Worm (Caenorhabditis elegans): ENCODE data around the gene ZK1290.13.

The ZK1290.13 gene

ce11 chrII:7545364-7545763 is 10.6 kb downstream of the ZK1290.13 start (continued):
- TF ChIP-seq set-16 (GFP tag; IDR thresholded peaks at IDR 0.05) (no peak), cey-2 (tag; optimal IDR thresholded peaks at IDR 0.05; ENCODE audit: borderline replicate concordance, insufficient read depth) (no peak), vab-7 (GFP tag; IDR thresholded peaks at IDR 0.05) (no peak), mdl-1 (tag; optimal IDR thresholded peaks at IDR 0.05) (peak in 1 of 2 experiments; percentile 29), R02D3.7 (tag; optimal IDR thresholded peaks at IDR 0.05) (no peak), F49E8.2 (tag; optimal IDR thresholded peaks at IDR 0.05; ENCODE audit: borderline replicate concordance) (no peak), ama-1 (optimal IDR thresholded peaks at IDR 0.05) (peak; percentile 69)

DNA sequence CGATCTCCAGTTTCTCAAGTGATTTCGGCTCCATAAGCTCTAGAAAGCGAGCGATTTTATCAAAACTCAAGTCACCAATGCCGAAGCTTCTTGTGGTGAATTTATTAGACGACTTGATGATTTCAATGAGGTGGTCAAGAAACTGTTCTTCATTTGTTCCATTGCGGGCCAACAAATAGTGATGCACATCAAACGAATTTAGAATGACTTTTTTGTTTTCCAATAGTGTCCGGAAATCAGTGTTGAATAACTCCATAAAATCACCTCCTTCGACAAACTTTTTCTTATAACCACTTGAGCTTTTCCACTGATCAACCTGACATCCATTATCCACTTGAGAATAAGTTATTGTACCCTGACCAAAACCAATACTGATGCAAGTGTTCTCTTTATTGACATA is 12.5 kb downstream of the ZK1290.13 start:
- TF ChIP-seq nhr-77 (tag; optimal IDR thresholded peaks at IDR 0.05) = no peak
- TF ChIP-seq zfp-3 (GFP tag; conservative IDR thresholded peaks at IDR 0.05) = no peak
- TF ChIP-seq unc-62 (GFP tag; optimal IDR thresholded peaks at IDR 0.05 in 1 of 2) = peak in 1 of 2 experiments; percentile 96
- no peak for TF ChIP-seq unc-62 (tag; optimal IDR thresholded peaks at IDR 0.05)
- no peak for TF ChIP-seq lim-7 (GFP tag; IDR thresholded peaks at IDR 0.05)
- no peak for TF ChIP-seq daf-8 (GFP tag; IDR thresholded peaks at IDR 0.05)
- no peak for TF ChIP-seq egl-43 (GFP tag; IDR thresholded peaks at IDR 0.05)
- no peak for TF ChIP-seq nhr-237 (tag; optimal IDR thresholded peaks at IDR 0.05)

DNA sequence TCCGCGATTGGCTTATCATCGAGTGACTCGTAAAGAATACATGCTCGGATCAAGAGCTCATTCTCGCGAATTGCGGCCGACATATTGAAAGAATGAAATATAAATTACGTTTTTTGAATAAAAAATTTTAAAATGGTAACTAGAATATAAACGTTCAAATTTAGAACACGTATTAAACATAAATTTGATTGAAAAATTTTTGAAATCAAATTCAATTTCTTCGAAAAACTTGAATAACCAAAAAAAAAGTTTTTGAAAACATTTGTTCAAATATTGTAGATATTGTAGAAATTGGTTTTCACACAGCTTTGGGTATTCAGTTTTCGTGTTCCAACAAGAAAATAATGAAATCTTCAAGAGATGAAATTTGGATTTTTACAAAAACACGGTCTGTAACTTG is 13.2 kb downstream of the ZK1290.13 start, which contains the start of gene fbxa-224:
Gene fbxa-224 (minus strand): TSS at position 101 of the 400 bp plus-strand sequence.
- TF ChIP-seq dmd-8 (GFP tag; IDR thresholded peaks at IDR 0.05) (no peak), D1046.2 (GFP tag; IDR thresholded peaks at IDR 0.05) (no peak), Y48G9A.11 (GFP tag; IDR thresholded peaks at IDR 0.05) (no peak), ceh-62 (tag; optimal IDR thresholded peaks at IDR 0.05) (no peak), snpc-4 (tag; optimal IDR thresholded peaks at IDR 0.05) (no peak), tag-97 (GFP tag; IDR thresholded peaks at IDR 0.05) (no peak), mxl-2 (GFP tag; conservative IDR thresholded peaks at IDR 0.05) (no peak), aly-2 (tag; optimal IDR thresholded peaks at IDR 0.05) (no peak), unc-39 (tag; optimal IDR thresholded peaks at IDR 0.05) (no peak), lin-39 (tag; optimal IDR thresholded peaks at IDR 0.05) (no peak), lin-15B (tag; optimal IDR thresholded peaks at IDR 0.05) (no peak), ceh-28 (tag; optimal IDR thresholded peaks at IDR 0.05) (no peak), dmd-6 (GFP tag; IDR thresholded peaks at IDR 0.05) (no peak), lin-29 (GFP tag; IDR thresholded peaks at IDR 0.05) (no peak), mep-1 (tag; optimal IDR thresholded peaks at IDR 0.05) (no peak), nhr-237 (tag; optimal IDR thresholded peaks at IDR 0.05) (no peak), set-16 (GFP tag; IDR thresholded peaks at IDR 0.05) (no peak), madf-9 (GFP tag; conservative IDR thresholded peaks at IDR 0.05) (no peak)

DNA sequence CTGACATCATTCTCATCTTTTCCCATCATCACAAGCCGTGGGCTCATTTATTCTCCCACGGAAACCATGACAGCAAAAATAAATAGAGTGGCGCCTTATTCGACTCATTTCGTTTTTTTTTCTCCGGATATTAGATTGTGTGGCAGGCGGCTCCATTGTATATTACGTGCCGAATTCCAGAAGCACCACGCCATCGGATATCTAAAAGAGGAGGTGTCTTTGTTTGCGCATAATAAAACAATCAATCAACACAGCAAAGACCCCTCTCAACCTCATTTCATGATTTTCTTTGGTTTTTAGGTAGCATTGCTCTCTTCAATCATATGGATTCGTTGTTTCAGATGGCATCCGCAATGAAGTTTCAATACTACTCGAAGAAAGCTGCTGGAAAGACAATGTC is 14.2 kb downstream of the ZK1290.13 start, which contains the start of gene tph-1:
Gene tph-1 (plus strand): TSS at position 301 of the 400 bp plus-strand sequence.
- TF ChIP-seq dpl-1 (GFP tag; optimal IDR thresholded peaks at IDR 0.05) (no peak), pha-4 (GFP tag; IDR thresholded peaks at IDR 0.05) (no peak), pha-4 (tag; optimal IDR thresholded peaks at IDR 0.05) (no peak), ztf-7 (tag; optimal IDR thresholded peaks at IDR 0.05) (no peak), ceh-44 (GFP tag; IDR thresholded peaks at IDR 0.05) (no peak), ama-1 (optimal IDR thresholded peaks at IDR 0.05) (no peak), ceh-32 (tag; optimal IDR thresholded peaks at IDR 0.05; ENCODE audit: poor library complexity) (no peak), madf-9 (GFP tag; conservative IDR thresholded peaks at IDR 0.05) (no peak), nhr-111 (GFP tag; optimal IDR thresholded peaks at IDR 0.05) (no peak), unc-62 (GFP tag; optimal IDR thresholded peaks at IDR 0.05 in 1 of 2) (no peak), unc-62 (tag; optimal IDR thresholded peaks at IDR 0.05) (no peak), mxl-3 (GFP tag; optimal IDR thresholded peaks at IDR 0.05) (no peak), daf-19 (GFP tag; conservative IDR thresholded peaks at IDR 0.05) (no peak), mxl-2 (GFP tag; conservative IDR thresholded peaks at IDR 0.05) (no peak), ceh-20 (GFP tag; IDR thresholded peaks at IDR 0.05) (no peak), tag-97 (GFP tag; IDR thresholded peaks at IDR 0.05) (no peak), attf-4 (tag; optimal IDR thresholded peaks at IDR 0.05) (no peak), spr-3 (GFP tag; optimal IDR thresholded peaks at IDR 0.05) (no peak)

Data from whole organism, L4 larva.